Worm (Caenorhabditis elegans): ENCODE measurements around the gene F11A10.5.

DNA sequence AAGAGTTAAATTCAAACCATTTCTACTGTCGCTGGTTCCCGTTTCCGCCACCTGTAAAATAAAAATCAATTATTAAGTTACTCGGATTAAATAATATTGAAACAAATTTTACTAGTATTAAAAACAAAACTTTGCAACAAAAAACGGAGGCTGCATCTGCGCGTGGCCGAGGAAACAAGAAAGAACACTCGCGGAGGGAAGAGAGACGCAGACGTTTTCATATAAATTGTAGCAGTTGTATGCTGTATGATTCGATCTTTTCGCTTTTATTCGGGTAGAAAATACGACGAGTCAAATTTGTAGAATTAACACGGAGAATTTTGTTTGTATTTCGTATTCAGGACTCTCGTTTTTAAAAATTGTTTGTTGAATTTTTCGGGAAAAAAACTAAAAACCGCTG is 51.8 kb downstream of the F11A10.5 start, which contains the start of gene B0001.3:
- TF ChIP-seq ztf-23 (GFP tag; IDR thresholded peaks at IDR 0.05) (no peak), klf-2 (GFP tag; conservative IDR thresholded peaks at IDR 0.05) (no peak), tab-1 (GFP tag; IDR thresholded peaks at IDR 0.05) (no peak), flt-1 (GFP tag; IDR thresholded peaks at IDR 0.05) (no peak), med-1 (GFP tag; optimal IDR thresholded peaks at IDR 0.05; ENCODE audit: insufficient read depth) (no peak), ztf-29 (GFP tag; IDR thresholded peaks at IDR 0.05) (no peak), T22C8.4 (GFP tag; IDR thresholded peaks at IDR 0.05) (no peak), cog-1 (tag; optimal IDR thresholded peaks at IDR 0.05) (no peak), ref-1 (GFP tag; conservative IDR thresholded peaks at IDR 0.05) (no peak)

All from whole organism, midembryonic.